Worm (Caenorhabditis elegans): ENCODE results near the gene try-5.

DNA sequence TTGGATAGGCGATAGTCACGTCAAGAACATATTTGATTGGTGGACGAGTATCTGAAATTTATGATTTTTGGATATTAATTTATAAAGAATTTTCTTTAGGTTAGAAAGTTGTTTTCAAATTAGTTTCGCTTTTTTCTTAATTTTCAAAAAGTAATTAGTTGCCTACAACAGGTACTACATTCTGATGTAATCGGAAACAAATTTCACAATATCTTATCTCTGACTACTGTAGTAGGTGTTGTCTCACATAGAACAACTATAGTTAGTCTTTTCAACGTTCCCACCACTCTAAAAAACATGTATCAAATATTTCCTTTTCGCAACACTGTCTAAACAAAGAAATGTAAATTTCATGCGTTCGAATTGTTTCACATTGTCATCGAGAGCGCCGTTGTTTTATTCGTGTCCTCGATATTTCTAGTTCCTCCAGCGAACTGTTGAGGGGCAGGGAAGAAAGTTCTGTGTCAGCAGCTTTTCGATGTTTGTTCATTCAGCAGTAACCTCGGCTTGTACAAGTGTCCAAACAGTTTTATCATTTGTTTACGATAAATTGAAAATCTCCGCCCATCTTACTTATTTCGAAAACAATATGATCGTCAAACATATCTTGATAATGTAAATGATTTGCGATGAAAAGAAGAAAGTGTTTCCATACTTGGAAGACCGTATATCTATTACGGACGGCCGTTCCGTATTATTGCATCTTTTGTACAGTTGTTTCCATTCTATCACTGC lies 17.4 kb upstream of the try-5 start:
- TF ChIP-seq ztf-23 (GFP tag; IDR thresholded peaks at IDR 0.05) (no peak), flt-1 (GFP tag; IDR thresholded peaks at IDR 0.05) (no peak), klf-2 (GFP tag; conservative IDR thresholded peaks at IDR 0.05) (no peak), tab-1 (GFP tag; IDR thresholded peaks at IDR 0.05) (no peak), ztf-29 (GFP tag; IDR thresholded peaks at IDR 0.05) (no peak), ref-1 (GFP tag; conservative IDR thresholded peaks at IDR 0.05) (no peak), cog-1 (tag; optimal IDR thresholded peaks at IDR 0.05) (no peak)
